Worm (Caenorhabditis elegans): Measurements from ENCODE around the gene gsto-1.

gsto-1 gene

ce11 chrIII:7896925-7897324 lies 49.9 kb downstream of the gsto-1 start, which contains the start of gene ZK688.10:
ZK688.10 (minus strand) TSS chrIII:7897025.
- TF ChIP-seq blmp-1 (tag; optimal IDR thresholded peaks at IDR 0.05) (no peak), C16A3.4 (tag; optimal IDR thresholded peaks at IDR 0.05) (no peak), nhr-71 (tag; optimal IDR thresholded peaks at IDR 0.05) (no peak), nhr-11 (tag; optimal IDR thresholded peaks at IDR 0.05) (no peak), unc-86 (tag; optimal IDR thresholded peaks at IDR 0.05) (no peak), nhr-28 (tag; optimal IDR thresholded peaks at IDR 0.05) (no peak), unc-30 (tag; optimal IDR thresholded peaks at IDR 0.05) (no peak), rnt-1 (tag; optimal IDR thresholded peaks at IDR 0.05) (no peak), egl-27 (tag; optimal IDR thresholded peaks at IDR 0.05) (no peak), fkh-4 (tag; optimal IDR thresholded peaks at IDR 0.05; ENCODE audit: borderline replicate concordance) (no peak)
